Worm (Caenorhabditis elegans): ENCODE measurements around the gene C08E8.1.

The C08E8.1 gene

DNA sequence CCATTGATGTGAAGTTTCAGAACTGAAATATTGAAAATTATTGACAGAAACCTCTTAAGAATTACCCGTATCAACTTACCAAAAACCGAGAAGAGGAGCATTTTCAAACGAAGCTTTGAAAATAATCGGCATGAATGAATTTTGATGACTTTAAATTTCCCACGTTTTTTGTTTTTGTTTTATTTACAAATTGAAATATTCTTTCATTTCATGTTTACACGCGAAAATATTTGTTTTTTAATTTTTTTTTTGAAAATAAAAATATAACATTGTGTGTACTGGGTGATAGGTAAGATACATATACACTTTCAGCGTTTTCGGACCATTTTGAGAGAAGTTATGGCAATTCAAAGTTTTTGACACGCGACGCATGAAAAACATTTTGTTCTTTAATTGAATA lies 33.3 kb upstream of the C08E8.1 start, which contains the start of gene Y51A2B.9:
Gene Y51A2B.9 (minus strand): TSS at position 101 of the 400 bp plus-strand sequence.
- TF ChIP-seq nhr-237 (tag; optimal IDR thresholded peaks at IDR 0.05) (no peak), unc-62 (GFP tag; optimal IDR thresholded peaks at IDR 0.05) (no peak), ces-1 (GFP tag; optimal IDR thresholded peaks at IDR 0.05) (no peak), nhr-76 (tag; optimal IDR thresholded peaks at IDR 0.05) (no peak), cnd-1 (tag; optimal IDR thresholded peaks at IDR 0.05) (no peak), mls-2 (tag; optimal IDR thresholded peaks at IDR 0.05) (no peak), lsy-2 (tag; optimal IDR thresholded peaks at IDR 0.05) (no peak), snpc-4 (tag; optimal IDR thresholded peaks at IDR 0.05) (no peak), zip-8 (tag; optimal IDR thresholded peaks at IDR 0.05) (no peak), mep-1 (tag; optimal IDR thresholded peaks at IDR 0.05) (no peak)

DNA sequence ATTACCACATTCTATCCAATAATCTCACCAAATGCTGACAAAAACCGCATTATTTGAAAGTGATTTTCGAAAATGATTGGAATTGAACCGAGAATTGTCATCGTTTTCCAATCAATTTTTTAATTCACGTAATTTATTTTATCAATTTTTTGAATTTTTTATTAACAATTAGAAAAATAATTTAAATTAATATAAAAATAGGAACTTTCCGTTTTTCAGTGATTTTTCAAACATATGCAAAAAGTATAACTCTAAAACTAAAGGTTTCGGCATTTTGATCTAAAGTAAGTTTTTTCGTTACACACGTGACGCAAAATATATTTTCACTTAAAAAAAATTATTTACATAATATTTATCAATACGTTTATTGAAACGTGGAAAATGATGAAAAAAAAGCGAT lies 31.9 kb upstream of the C08E8.1 start, which contains the start of gene Y51A2B.6:
Gene Y51A2B.6 (minus strand): TSS at position 101 of the 400 bp plus-strand sequence.
- TF ChIP-seq elt-3 (tag; optimal IDR thresholded peaks at IDR 0.05) (no peak), lin-13 (tag; optimal IDR thresholded peaks at IDR 0.05) (no peak), ceh-43 (GFP tag; optimal IDR thresholded peaks at IDR 0.05) (no peak), elt-1 (tag; optimal IDR thresholded peaks at IDR 0.05; ENCODE audit: borderline replicate concordance, insufficient read depth) (no peak), nhr-28 (tag; optimal IDR thresholded peaks at IDR 0.05) (no peak)

DNA sequence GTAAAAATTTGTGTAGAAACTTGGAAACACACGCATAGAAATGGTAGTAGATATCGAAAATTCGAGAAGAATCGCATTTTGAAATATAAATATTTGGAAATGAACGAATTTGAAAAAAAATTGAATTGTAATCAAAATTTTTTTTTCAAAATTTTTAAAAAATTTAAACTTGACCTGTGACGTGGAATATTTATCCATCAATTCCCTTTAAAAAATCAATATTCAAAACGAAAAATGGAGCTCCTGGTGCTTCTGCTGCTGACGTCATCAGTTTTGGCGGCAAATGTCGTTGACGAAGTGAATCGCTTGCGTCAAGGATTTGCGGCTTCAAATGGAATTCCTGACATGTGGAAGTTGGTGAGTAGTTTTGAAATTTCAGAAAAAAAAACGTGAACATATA lies 26.7 kb upstream of the C08E8.1 start, which contains the start of the genes Y51A2B.4 and Y51A2B.5:
Gene Y51A2B.4 (minus strand): TSS at position 101 of the 400 bp plus-strand sequence.
Gene Y51A2B.5 (plus strand): TSS at position 232 of the 400 bp plus-strand sequence.
- TF ChIP-seq nhr-2 (tag; optimal IDR thresholded peaks at IDR 0.05) (no peak), bed-3 (GFP tag; optimal IDR thresholded peaks at IDR 0.05) (no peak), lin-13 (tag; optimal IDR thresholded peaks at IDR 0.05) (no peak), elt-1 (tag; optimal IDR thresholded peaks at IDR 0.05; ENCODE audit: borderline replicate concordance, insufficient read depth) (no peak), pha-4 (tag; optimal IDR thresholded peaks at IDR 0.05) (no peak), flh-1 (GFP tag; optimal IDR thresholded peaks at IDR 0.05) (no peak), tbx-8 (GFP tag; optimal IDR thresholded peaks at IDR 0.05) (no peak)

DNA sequence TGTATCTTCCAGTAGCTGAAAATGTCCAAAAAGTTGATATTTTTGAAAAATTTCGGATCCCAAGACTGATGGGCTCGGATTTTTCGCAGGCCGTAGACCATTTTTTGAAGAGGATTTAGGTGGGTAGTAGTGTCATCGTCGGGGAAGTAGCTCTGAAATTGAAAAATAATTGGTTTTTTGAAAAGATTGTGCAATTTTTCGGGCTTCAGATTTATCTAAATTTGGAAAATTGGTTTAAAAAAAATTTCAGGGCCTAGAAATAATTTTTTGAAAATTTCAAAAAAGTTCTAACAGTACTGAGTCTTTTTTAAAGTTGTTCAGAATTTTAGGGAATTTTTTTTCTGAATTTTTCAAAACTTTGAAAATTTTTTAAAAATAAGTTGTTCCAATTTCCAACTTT lies 20.3 kb upstream of the C08E8.1 start, which contains the start of gene nhr-288:
Gene nhr-288 (minus strand): TSS at position 101 of the 400 bp plus-strand sequence.
- TF ChIP-seq nhr-28 (tag; optimal IDR thresholded peaks at IDR 0.05) (no peak), mab-5 (tag; optimal IDR thresholded peaks at IDR 0.05) (no peak), snpc-4 (tag; optimal IDR thresholded peaks at IDR 0.05) (no peak), sptf-1 (tag; optimal IDR thresholded peaks at IDR 0.05) (no peak), drap-1 (GFP tag; optimal IDR thresholded peaks at IDR 0.05) (no peak), zip-8 (tag; optimal IDR thresholded peaks at IDR 0.05) (no peak), blmp-1 (tag; optimal IDR thresholded peaks at IDR 0.05) (no peak), ceh-39 (tag; optimal IDR thresholded peaks at IDR 0.05) (no peak), tbx-8 (GFP tag; optimal IDR thresholded peaks at IDR 0.05) (no peak), cnd-1 (tag; optimal IDR thresholded peaks at IDR 0.05) (no peak)

DNA sequence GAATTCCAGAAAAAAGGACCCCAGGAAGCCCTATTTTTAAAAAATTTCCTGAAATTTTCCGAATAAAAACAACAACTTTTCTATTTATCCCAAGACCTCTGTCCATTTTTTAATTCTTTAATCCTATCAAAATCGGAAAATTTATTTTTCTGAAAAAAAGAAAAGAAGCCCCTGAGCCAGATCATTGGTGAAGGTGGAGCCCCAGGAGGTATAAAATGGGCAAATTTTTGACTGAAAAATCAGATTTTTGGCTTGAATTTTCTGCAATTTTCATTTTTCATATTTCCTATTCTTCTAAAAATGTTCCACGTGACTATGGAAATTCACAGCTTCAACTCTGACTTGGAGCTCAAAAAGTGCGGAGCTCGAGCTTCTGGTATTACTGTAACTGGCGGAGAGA lies 16.5 kb upstream of the C08E8.1 start, which contains the start of gene Y51A2B.8:
Gene Y51A2B.8 (plus strand): TSS at position 301 of the 400 bp plus-strand sequence.
- TF ChIP-seq ham-2 (GFP tag; optimal IDR thresholded peaks at IDR 0.05) (no peak), nhr-28 (tag; optimal IDR thresholded peaks at IDR 0.05) (no peak), snpc-4 (tag; optimal IDR thresholded peaks at IDR 0.05) (no peak), ceh-43 (GFP tag; optimal IDR thresholded peaks at IDR 0.05) (no peak), drap-1 (GFP tag; optimal IDR thresholded peaks at IDR 0.05) (no peak), ces-1 (GFP tag; optimal IDR thresholded peaks at IDR 0.05) (no peak), blmp-1 (tag; optimal IDR thresholded peaks at IDR 0.05) (no peak)

DNA sequence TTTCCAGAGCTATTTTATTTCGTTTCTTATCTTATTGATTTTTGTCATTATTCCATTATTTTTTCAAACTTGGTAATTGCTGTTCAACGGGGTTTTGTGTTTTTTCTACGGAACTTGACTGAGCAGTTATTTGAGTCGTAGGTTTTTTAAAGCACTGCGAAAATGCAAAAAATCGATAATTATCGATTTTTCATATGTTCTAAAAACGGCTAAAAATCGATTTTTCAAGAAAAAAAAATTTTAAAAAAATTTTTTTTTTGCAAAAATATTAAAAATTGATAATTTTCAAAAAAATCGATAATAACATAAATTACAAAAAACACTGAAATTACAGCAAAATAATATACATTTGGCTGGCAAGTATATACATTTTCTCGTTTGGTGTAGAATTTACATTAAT lies 13.2 kb upstream of the C08E8.1 start:
- no peak for TF ChIP-seq ceh-83 (GFP tag; optimal IDR thresholded peaks at IDR 0.05)
- TF ChIP-seq unc-39 (tag; optimal IDR thresholded peaks at IDR 0.05) = no peak
- TF ChIP-seq elt-3 (tag; optimal IDR thresholded peaks at IDR 0.05) = no peak
- no peak for TF ChIP-seq snpc-4 (tag; optimal IDR thresholded peaks at IDR 0.05)
- TF ChIP-seq unc-120 (tag; optimal IDR thresholded peaks at IDR 0.05; ENCODE audit: poor library complexity, severe bottlenecking) = no peak
- TF ChIP-seq M03D4.4 (tag; optimal IDR thresholded peaks at IDR 0.05) = no peak
- no peak for TF ChIP-seq ceh-43 (GFP tag; optimal IDR thresholded peaks at IDR 0.05)
- no peak for TF ChIP-seq cnd-1 (tag; optimal IDR thresholded peaks at IDR 0.05)
- TF ChIP-seq drap-1 (GFP tag; optimal IDR thresholded peaks at IDR 0.05) = no peak
- no peak for TF ChIP-seq mep-1 (tag; optimal IDR thresholded peaks at IDR 0.05)
- no peak for TF ChIP-seq lsy-2 (tag; optimal IDR thresholded peaks at IDR 0.05)
- no peak for TF ChIP-seq ham-2 (GFP tag; optimal IDR thresholded peaks at IDR 0.05)
- no peak for TF ChIP-seq sptf-1 (tag; optimal IDR thresholded peaks at IDR 0.05)
